Worm (Caenorhabditis elegans) whole organism, early embryonic: ENCODE measurements around the gene F57H12.5.

Source experiments
- B0310.2 ChIP-seq: sonication (generic microtip); optimal IDR thresholded peaks from 2 replicates; lab custom pipeline; 2016; ENCODE audit warnings: mild to moderate bottlenecking, missing genetic modification characterization, missing compliant biosample characterization
- F13C5.2 ChIP-seq: sonication (generic microtip); optimal IDR thresholded peaks from 2 replicates; lab custom pipeline; 2017; ENCODE audit warnings: mild to moderate bottlenecking, missing genetic modification characterization, inconsistent platforms, missing compliant biosample characterization
- aly-1 ChIP-seq: sonication (generic microtip); optimal IDR thresholded peaks from 2 replicates; lab custom pipeline; 2016; ENCODE audit warnings: missing genetic modification characterization, missing compliant biosample characterization
- ama-1 ChIP-seq: fragments of 150-350 bp; optimal IDR thresholded peaks from 2 replicates; lab custom pipeline; 2014
- ceh-36 ChIP-seq: sonication (generic microtip); optimal IDR thresholded peaks from 2 replicates; lab custom pipeline; 2016; ENCODE audit warnings: missing genetic modification characterization, inconsistent platforms, missing compliant biosample characterization
- flt-1 ChIP-seq: fragments of 200-800 bp; sonication (Bioruptor generic); IDR thresholded peaks from 2 replicates; pipeline ENCODE4 v1.3.6; 2022; ENCODE audit warnings: missing genetic modification characterization, missing compliant biosample characterization
- scrt-1 ChIP-seq: fragments of 200-800 bp; sonication (Bioruptor generic); IDR thresholded peaks from 2 replicates; pipeline ENCODE4 v1.3.6; 2022; ENCODE audit warnings: missing genetic modification characterization, missing compliant biosample characterization
- tbx-37 ChIP-seq: fragments of 200-800 bp; sonication (Bioruptor generic); conservative IDR thresholded peaks from 2 replicates; pipeline ENCODE4 v1.3.6; 2022; ENCODE audit warnings: missing genetic modification reagents, missing genetic modification characterization, missing compliant biosample characterization
- tra-4 ChIP-seq: sonication (generic microtip); optimal IDR thresholded peaks from 2 replicates; lab custom pipeline; 2017; ENCODE audit warnings: missing genetic modification characterization, missing compliant biosample characterization

- no peak for TF ChIP-seq flt-1
- no peak for TF ChIP-seq B0310.2 (tag; lab: Kevin White, UChicago)
- no peak for TF ChIP-seq tra-4 (tag; lab: Kevin White, UChicago)
- no peak for TF ChIP-seq aly-1 (tag; lab: Kevin White, UChicago)
- no peak for TF ChIP-seq ama-1 (lab: Kevin White, UChicago)
- TF ChIP-seq F13C5.2, result no peak
- TF ChIP-seq ceh-36 (tag; lab: Kevin White, UChicago), result no peak
- no peak for TF ChIP-seq scrt-1 (GFP tag; lab: Robert Waterston, UW)
- TF ChIP-seq tbx-37 (GFP tag; lab: Robert Waterston, UW), result no peak
Observed at ce11 chrIV:7985737-7986136, 18.6 kb downstream of the F57H12.5 start.
